Worm (Caenorhabditis elegans) whole organism, L2 larva: ENCODE results near the gene C06A12.8.

ENCODE experiments used
- alr-1 ChIP-seq: fragments of 150-350 bp; optimal IDR thresholded peaks from 2 replicates; lab custom pipeline; 2014; ENCODE audit warnings: missing biosample characterization, missing genetic modification characterization
- lin-39 ChIP-seq: fragments of 150-350 bp; optimal IDR thresholded peaks from 2 replicates; lab custom pipeline; 2014; ENCODE audit warnings: missing biosample characterization, missing genetic modification reagents, missing genetic modification characterization
- lsy-2 ChIP-seq, 2 experiments: fragments of 150-350 bp in 1 of 2; sonication (generic microtip) in 1 of 2; optimal IDR thresholded peaks; 2 replicates each; lab custom pipeline; 2014 to 2017; ENCODE audit warnings: missing biosample characterization in 2 of 2, missing genetic modification characterization in 2 of 2
- nhr-237 ChIP-seq: fragments of 150-350 bp; optimal IDR thresholded peaks from 2 replicates; lab custom pipeline; 2014; ENCODE audit warnings: missing biosample characterization, missing genetic modification characterization
- unc-39 ChIP-seq: fragments of 150-350 bp; optimal IDR thresholded peaks from 2 replicates; lab custom pipeline; 2014; ENCODE audit warnings: missing biosample characterization, missing genetic modification characterization
- ztf-4 ChIP-seq: fragments of 150-350 bp; optimal IDR thresholded peaks from 2 replicates; lab custom pipeline; 2014; ENCODE audit warnings: missing biosample characterization, missing genetic modification characterization

DNA sequence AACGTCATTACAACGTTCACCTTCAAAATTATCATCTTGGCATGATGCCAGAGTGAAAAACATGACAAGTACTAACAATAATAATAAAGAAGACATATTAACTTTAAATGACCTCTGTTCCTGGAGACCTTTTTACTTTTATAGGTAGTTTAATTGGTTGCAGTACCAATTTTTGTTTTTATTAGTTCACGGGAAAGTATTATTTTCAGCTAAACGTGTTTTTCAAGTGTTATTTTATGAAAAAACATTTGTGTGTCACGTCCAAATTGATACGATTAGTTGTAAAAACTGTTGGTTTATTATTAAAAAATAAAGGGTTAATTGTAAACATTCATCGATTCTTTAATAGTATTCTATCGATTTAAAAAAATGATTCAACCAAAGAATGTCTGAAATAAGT is 38.6 kb downstream of the C06A12.8 start, which contains the start of gene grl-24:
- TF ChIP-seq alr-1: no peak
- TF ChIP-seq lsy-2 (tag; optimal IDR thresholded peaks at IDR 0.05; lab: Kevin White, UChicago): no peak
- no peak for TF ChIP-seq lin-39 (tag; lab: Kevin White, UChicago)
- no peak for TF ChIP-seq nhr-237 (tag; lab: Kevin White, UChicago)
- TF ChIP-seq ztf-4 (tag; lab: Kevin White, UChicago): no peak
- no peak for TF ChIP-seq unc-39 (tag; lab: Kevin White, UChicago)
